Fruit fly (Drosophila melanogaster): ENCODE measurements around the gene Gip.

DNA sequence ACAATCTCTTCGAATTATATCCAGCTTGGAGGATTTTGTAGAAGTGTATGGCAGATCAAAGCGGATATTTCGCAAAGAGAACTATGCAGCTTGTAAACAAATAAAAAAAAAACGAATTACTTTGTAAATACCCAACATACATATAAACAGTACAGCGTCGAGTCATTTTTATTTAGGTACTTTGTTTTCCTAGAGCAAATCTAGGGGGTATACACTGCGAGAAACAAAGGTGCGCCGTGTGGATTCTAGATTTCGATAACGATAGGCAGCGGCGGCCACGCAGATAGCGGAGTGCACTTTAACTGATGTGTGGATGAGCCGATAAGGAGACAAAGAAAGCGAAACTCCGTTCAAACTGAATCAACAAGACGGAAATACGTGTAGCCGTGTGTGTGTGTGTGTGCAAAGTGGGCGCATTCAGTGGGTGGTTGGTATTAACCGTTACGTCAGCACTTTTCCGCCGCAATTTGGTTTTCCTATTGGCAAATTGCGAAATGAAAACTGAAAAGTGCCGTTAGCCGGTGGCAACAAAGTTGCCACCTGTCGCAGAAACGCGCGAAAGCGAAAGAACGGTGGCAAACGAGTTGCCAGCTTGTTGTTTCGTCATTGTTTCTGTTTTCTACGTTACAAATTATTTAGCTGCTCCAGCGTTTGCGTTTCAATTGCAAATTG lies 35.0 kb upstream of the Gip start:
- TF ChIP-seq psq (optimal IDR thresholded peaks at IDR 0.05) (no peak), Myc (optimal IDR thresholded peaks at IDR 0.05) (no peak), insv (optimal IDR thresholded peaks at IDR 0.05) (no peak)

Measured in Kc167 (cell line).